Worm (Caenorhabditis elegans) whole organism, L4/young adult: ENCODE results near the gene F26F2.8.

Source experiments
- W03F9.2 ChIP-seq: fragments of 150-350 bp; optimal IDR thresholded peaks from 2 replicates; lab custom pipeline; 2014; ENCODE audit warnings: missing biosample characterization, missing genetic modification characterization
- dao-5 ChIP-seq: sonication (generic microtip); optimal IDR thresholded peaks from 2 replicates; lab custom pipeline; 2016; ENCODE audit warnings: missing genotype, missing genetic modification characterization, moderate library complexity, missing compliant biosample characterization
- him-1 ChIP-seq: sonication (generic microtip); optimal IDR thresholded peaks from 2 replicates; lab custom pipeline; 2016; ENCODE audit warnings: missing genotype, missing genetic modification reagents, missing genetic modification characterization, missing compliant biosample characterization

ce11 chrV:20558270-20558669 lies 21.1 kb upstream of the F26F2.8 start, which contains the start of gene abf-4:
- TF ChIP-seq W03F9.2 (tag; lab: Kevin White, UChicago) (no peak), dao-5 (no peak), him-1 (tag; lab: Kevin White, UChicago) (no peak)
